Fruit fly (Drosophila melanogaster): Measurements from ENCODE around the gene mRpL1.

The mRpL1 gene

dm6 chr3R:8349449-8350115 is 48.3 kb downstream of the mRpL1 start, which contains the start of gene Atg13:
TSS of gene Atg13 (plus strand) at chr3R:8349815.
- TF ChIP-seq noc (tag; optimal IDR thresholded peaks at IDR 0.05): no peak
